Worm (Caenorhabditis elegans): ENCODE results near the gene dlc-4.
A peak's percentile ranks its signal among the peaks of the same experiment; 100 is the strongest.
"Not testable (repeated sequence)": the region's sequence is repeated elsewhere in the genome, so short reads cannot be mapped to it uniquely, and the experiment has no call there.

The dlc-4 gene

DNA sequence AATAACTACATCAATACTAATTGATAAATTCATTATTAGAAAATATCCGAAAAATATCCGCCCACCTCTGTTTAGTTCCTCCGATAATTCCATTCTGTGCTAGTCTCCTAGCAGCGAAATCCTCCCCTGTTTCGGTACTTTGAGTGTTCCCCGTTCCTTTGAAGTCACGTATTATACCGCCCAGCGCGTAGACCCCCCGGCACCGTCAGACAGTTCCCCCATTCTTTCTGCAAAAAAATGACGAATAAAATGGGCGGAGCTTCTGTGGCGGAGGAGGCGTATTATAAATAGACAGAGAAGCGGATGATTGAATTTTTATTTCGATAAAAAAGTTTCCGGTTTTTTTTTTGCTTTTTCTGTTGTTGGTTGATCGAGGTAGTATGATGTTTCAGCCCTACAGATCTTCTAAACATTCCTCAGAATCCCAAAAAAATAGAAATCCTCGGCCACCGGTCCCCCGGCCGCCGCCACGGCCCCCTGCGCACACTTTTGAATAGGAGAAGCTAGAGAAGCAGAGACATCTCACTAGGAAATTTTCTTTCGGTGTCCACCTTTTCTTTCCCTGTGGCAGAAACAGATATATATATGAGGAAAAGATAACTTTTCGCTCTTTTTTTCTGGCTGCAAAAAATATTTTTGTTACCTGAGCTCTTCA is 21.0 kb upstream of the dlc-4 start:
- TF ChIP-seq B0310.2 (tag; optimal IDR thresholded peaks at IDR 0.05) (no peak), hnd-1 (tag; optimal IDR thresholded peaks at IDR 0.05) (no peak), ceh-13 (GFP tag; optimal IDR thresholded peaks at IDR 0.05) (no peak), hmg-4 (GFP tag; optimal IDR thresholded peaks at IDR 0.05) (no peak)

DNA sequence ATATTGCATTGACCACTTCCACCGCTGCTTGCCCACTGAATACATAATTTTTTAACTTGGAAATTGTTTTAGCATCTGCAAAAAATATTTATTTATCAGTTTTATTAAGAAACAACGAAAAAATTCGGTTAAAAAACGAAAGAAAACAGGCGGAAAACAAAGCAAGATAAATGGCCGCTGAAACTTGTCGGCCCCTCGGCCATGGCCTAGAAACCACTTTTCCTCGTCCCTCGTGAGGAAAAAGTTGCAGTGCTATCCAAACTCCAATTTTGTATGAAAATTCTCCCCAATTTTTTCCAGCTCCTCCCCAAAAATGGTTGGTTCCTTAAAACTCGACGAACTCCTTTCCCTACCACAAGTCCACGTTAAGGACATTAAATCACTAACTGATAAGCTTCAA is 18.7 kb upstream of the dlc-4 start, which contains the start of gene Y10G11A.1:
Gene Y10G11A.1 (plus strand): TSS at position 301 of the 400 bp plus-strand sequence.
- TF ChIP-seq B0310.2 (tag; optimal IDR thresholded peaks at IDR 0.05); ets-7 (tag; optimal IDR thresholded peaks at IDR 0.05); scrt-1 (GFP tag; IDR thresholded peaks at IDR 0.05): not testable (repeated sequence)

DNA sequence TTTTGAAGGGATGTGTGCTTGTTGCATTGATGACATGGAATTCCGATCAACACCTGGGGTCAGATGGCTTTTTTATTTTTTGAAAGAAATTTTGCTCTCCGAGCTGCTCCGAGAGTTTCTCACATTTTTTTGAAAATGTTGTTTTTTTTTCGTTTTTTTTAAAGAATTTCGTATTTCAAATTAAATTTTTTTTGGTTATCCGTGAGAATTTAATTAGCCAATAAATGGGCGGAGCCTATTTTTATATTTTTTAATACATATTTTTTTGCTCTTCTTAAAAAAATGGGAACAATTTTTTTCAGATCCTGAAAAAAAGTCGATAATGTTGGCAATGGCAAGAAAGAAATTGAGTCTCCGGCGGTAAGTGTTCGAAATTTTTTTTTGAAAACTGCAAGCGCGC is 11.1 kb upstream of the dlc-4 start, which contains the start of gene dlc-3:
Gene dlc-3 (plus strand): TSS at position 301 of the 400 bp plus-strand sequence.
- no peak for TF ChIP-seq pes-1 (GFP tag; IDR thresholded peaks at IDR 0.05)
- no peak for TF ChIP-seq scrt-1 (GFP tag; IDR thresholded peaks at IDR 0.05)
- TF ChIP-seq flt-1 (GFP tag; IDR thresholded peaks at IDR 0.05) = no peak
- TF ChIP-seq F13C5.2 (tag; optimal IDR thresholded peaks at IDR 0.05) = no peak
- TF ChIP-seq sea-1 (GFP tag; conservative IDR thresholded peaks at IDR 0.05) = no peak
- no peak for TF ChIP-seq ama-1 (optimal IDR thresholded peaks at IDR 0.05)
- TF ChIP-seq tra-4 (tag; optimal IDR thresholded peaks at IDR 0.05) = no peak
- no peak for TF ChIP-seq hmbx-1 (tag; optimal IDR thresholded peaks at IDR 0.05)
- no peak for TF ChIP-seq tbx-37 (GFP tag; conservative IDR thresholded peaks at IDR 0.05)
- TF ChIP-seq hmg-4 (GFP tag; optimal IDR thresholded peaks at IDR 0.05) = no peak
- TF ChIP-seq ceh-13 (GFP tag; optimal IDR thresholded peaks at IDR 0.05) = no peak

DNA sequence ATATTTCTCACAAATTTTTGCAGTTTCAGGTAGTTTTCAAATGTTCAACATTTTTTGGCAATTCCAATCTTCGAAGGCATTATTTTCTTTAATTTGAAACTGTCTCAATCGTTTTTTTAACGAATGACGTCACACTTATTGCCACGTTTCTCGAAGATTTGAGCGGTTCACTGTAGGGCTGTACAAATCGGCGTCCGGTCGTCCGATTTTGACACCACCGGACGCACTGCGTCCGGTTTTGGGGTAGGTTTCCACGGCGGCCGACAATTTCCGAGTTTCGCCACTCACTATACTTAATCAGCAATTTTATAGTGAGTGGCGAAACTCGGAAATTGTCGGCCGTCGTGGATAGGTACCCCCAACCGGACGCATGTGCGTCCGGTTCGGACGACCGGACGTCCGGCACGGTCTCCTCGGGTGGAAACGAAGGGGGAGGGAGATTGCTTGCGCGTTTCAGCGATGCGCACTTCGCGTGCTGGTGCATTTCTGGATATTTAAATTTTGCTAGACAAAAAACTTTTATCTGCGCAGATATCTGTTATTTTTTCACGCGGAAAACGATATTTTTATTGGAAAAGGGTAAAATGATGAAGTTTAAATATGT is 2.5 kb upstream of the dlc-4 start:
- TF ChIP-seq pes-1 (GFP tag; IDR thresholded peaks at IDR 0.05) = peak; percentile 49; the same call in 1 of the 2 replicates

DNA sequence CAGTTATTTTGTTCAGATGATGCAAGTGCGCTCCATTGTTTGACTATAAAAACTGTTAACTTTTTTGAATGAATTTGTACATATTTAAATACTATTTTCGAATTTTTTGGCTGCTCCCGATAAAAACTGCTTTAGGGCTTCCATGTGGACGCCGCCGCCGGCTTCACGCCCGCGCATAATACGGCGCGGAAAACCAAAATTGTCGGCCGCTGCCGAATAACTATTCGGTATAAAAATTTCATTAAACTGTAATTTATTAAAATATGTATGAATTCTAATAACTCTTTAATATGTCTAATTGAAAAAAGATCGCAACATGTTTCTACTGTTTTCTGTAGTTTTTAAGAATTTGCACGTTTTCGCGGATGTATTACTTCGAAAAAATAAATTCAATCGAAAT is 3.6 kb downstream of the dlc-4 start:
- no peak for TF ChIP-seq hmg-4 (GFP tag; optimal IDR thresholded peaks at IDR 0.05)
- TF ChIP-seq ceh-36 (tag; optimal IDR thresholded peaks at IDR 0.05) = no peak
- TF ChIP-seq aly-1 (tag; optimal IDR thresholded peaks at IDR 0.05) = no peak
- TF ChIP-seq tbx-11 (GFP tag; IDR thresholded peaks at IDR 0.05) = no peak
- no peak for TF ChIP-seq sea-1 (GFP tag; conservative IDR thresholded peaks at IDR 0.05)
- no peak for TF ChIP-seq hmbx-1 (tag; optimal IDR thresholded peaks at IDR 0.05)
- no peak for TF ChIP-seq flt-1 (GFP tag; IDR thresholded peaks at IDR 0.05)
- TF ChIP-seq ets-7 (tag; optimal IDR thresholded peaks at IDR 0.05) = no peak
- TF ChIP-seq hnd-1 (tag; optimal IDR thresholded peaks at IDR 0.05) = no peak
- no peak for TF ChIP-seq tbx-37 (GFP tag; conservative IDR thresholded peaks at IDR 0.05)
- TF ChIP-seq tra-4 (tag; optimal IDR thresholded peaks at IDR 0.05) = no peak
- no peak for TF ChIP-seq ceh-13 (GFP tag; optimal IDR thresholded peaks at IDR 0.05)
- no peak for TF ChIP-seq pes-1 (GFP tag; IDR thresholded peaks at IDR 0.05)
- TF ChIP-seq F13C5.2 (tag; optimal IDR thresholded peaks at IDR 0.05) = no peak
- no peak for TF ChIP-seq B0310.2 (tag; optimal IDR thresholded peaks at IDR 0.05)

DNA sequence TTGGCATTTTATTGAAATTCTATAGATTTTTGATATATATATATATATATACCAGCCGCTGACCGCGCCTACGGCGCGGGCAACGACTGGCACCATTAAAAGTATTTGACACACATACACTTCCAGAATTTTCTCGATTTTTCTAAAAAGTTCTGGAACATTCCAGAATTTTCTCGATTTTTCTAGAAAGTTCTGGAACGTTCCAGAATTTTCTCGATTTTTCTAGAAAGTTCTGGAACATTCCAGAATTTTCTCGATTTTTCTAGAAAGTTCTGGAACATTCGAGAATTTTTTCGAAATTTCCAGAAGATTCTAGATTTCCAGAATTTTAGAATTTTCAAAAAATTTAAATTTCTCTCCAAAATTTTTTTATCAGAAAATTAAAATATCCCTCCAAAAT is 15.3 kb downstream of the dlc-4 start:
- TF ChIP-seq pes-1 (GFP tag; IDR thresholded peaks at IDR 0.05) (peak; percentile 91), flt-1 (GFP tag; IDR thresholded peaks at IDR 0.05) (peak; percentile 90), tbx-37 (GFP tag; conservative IDR thresholded peaks at IDR 0.05) (0 out of 2 replicates have a peak, but pooled peaks have one; percentile 36)

DNA sequence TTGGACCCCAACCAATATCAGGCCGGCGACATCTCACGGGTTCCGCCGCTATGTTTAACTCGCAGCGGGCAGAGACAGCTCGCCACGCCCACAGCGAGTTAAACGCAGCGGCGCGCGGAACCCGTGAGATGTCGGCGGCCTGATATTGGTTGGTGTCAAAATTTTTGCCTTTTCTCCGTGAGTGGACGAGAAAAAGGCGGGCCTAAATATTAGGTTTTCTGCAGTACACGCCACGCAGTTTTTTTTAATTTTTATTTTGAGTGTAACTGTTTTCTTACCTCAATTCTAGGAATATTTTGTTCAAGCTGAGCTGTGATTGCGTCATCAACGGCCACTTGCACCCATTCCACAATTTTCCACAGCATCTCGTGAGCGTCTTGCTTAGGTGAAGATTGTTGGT is 20.9 kb downstream of the dlc-4 start:
- TF ChIP-seq sea-1 (GFP tag; conservative IDR thresholded peaks at IDR 0.05) = 0 out of 2 replicates have a peak, but pooled peaks have one; percentile 15

DNA sequence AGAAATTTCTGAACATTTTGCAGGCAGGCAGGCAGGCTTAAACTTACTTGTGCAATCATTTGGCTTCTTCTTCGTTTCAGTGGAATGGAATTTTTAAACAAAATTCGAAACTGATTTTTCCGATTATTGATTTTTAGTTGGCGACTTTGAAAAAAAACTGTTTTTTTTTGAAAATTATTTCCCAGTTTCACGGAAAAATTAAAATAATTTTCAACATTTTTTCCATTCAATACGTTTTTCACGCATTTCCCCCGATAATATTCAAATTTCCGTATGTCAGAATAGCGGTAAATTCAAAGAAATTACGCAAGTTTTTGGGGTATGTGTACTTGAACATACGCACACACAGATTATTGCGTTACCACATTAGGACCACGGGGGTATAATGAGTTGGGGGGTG is 27.8 kb downstream of the dlc-4 start, which contains the start of gene VY10G11R.1:
Gene VY10G11R.1 (minus strand): TSS at position 101 of the 400 bp plus-strand sequence.
- TF ChIP-seq tra-4 (tag; optimal IDR thresholded peaks at IDR 0.05); hmbx-1 (tag; optimal IDR thresholded peaks at IDR 0.05); sea-1 (GFP tag; conservative IDR thresholded peaks at IDR 0.05): not testable (repeated sequence)

DNA sequence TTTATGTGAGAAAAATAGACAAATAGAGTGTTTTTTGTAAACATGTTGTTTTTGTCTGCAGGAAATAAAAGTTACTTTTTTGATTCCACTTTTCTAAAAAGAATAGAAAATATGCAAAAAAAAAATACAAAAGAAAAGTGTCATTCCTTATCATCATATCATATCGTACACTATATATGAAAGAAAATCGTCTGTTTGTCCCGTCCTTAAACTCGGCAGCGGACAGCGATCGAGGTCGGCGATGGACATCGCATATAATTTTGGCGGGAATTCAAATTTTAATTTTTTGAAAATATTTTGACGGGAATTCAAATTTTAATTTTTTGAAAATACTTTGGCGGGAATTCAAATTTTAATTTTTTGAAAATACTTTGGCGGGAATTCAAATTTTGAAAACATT is 28.5 kb downstream of the dlc-4 start:
- TF ChIP-seq hnd-1 (tag; optimal IDR thresholded peaks at IDR 0.05) = no peak
- TF ChIP-seq scrt-1 (GFP tag; IDR thresholded peaks at IDR 0.05) = no peak
- no peak for TF ChIP-seq ceh-36 (tag; optimal IDR thresholded peaks at IDR 0.05)
- no peak for TF ChIP-seq ama-1 (optimal IDR thresholded peaks at IDR 0.05)
- no peak for TF ChIP-seq tra-4 (tag; optimal IDR thresholded peaks at IDR 0.05)
- TF ChIP-seq tbx-11 (GFP tag; IDR thresholded peaks at IDR 0.05) = no peak
- no peak for TF ChIP-seq ets-7 (tag; optimal IDR thresholded peaks at IDR 0.05)
- TF ChIP-seq sea-1 (GFP tag; conservative IDR thresholded peaks at IDR 0.05) = no peak
- TF ChIP-seq tbx-37 (GFP tag; conservative IDR thresholded peaks at IDR 0.05) = no peak
- TF ChIP-seq hmg-4 (GFP tag; optimal IDR thresholded peaks at IDR 0.05) = no peak
- no peak for TF ChIP-seq pes-1 (GFP tag; IDR thresholded peaks at IDR 0.05)
- TF ChIP-seq aly-1 (tag; optimal IDR thresholded peaks at IDR 0.05) = no peak
- no peak for TF ChIP-seq flt-1 (GFP tag; IDR thresholded peaks at IDR 0.05)
- TF ChIP-seq F13C5.2 (tag; optimal IDR thresholded peaks at IDR 0.05) = no peak
- TF ChIP-seq ceh-13 (GFP tag; optimal IDR thresholded peaks at IDR 0.05) = no peak
- TF ChIP-seq hmbx-1 (tag; optimal IDR thresholded peaks at IDR 0.05) = no peak
- no peak for TF ChIP-seq B0310.2 (tag; optimal IDR thresholded peaks at IDR 0.05)

Measured in whole organism, early embryonic.